Fruit fly (Drosophila melanogaster) whole organism, embryonic: ENCODE results near the gene eIF4E7.

Source experiments
- Bdp1 ChIP-seq: fragments of 200-800 bp; sonication (Bioruptor generic); optimal IDR thresholded peaks from 3 replicates; lab custom pipeline; 2016; ENCODE audit warnings: missing biosample characterization, missing genetic modification characterization
- C15 ChIP-seq: fragments of 200-800 bp; sonication (Bioruptor generic); IDR thresholded peaks from 3 replicates; pipeline ENCODE4 v1.3.6; 2022; ENCODE audit warnings: missing biosample characterization, missing genetic modification characterization
- CG10209 ChIP-seq: fragments of 200-800 bp; sonication (Bioruptor generic); optimal IDR thresholded peaks from 3 replicates; lab custom pipeline; 2017; ENCODE audit warnings: missing biosample characterization, mild to moderate bottlenecking, missing genetic modification characterization, missing genetic modification reagents
- CG10366 ChIP-seq: fragments of 200-800 bp; sonication (Bioruptor generic); IDR thresholded peaks from 2 replicates; pipeline ENCODE4 v1.3.6; 2022; ENCODE audit warnings: missing biosample characterization, missing genetic modification characterization
- CG11456 ChIP-seq: fragments of 200-800 bp; sonication (Bioruptor generic); IDR thresholded peaks from 3 replicates; pipeline ENCODE4 v1.3.6; 2022; ENCODE audit warnings: missing biosample characterization, missing genetic modification characterization
- CG11560 ChIP-seq: fragments of 200-800 bp; sonication (Bioruptor generic); IDR thresholded peaks from 3 replicates; pipeline ENCODE4 v1.3.6; 2022; ENCODE audit warnings: missing biosample characterization, missing genetic modification characterization
- CG13123 ChIP-seq: fragments of 200-800 bp; sonication (Bioruptor generic); optimal IDR thresholded peaks from 2 replicates; lab custom pipeline; 2016; ENCODE audit warnings: missing biosample characterization, missing genetic modification characterization
- CG13296 ChIP-seq: fragments of 200-800 bp; sonication (Bioruptor generic); optimal IDR thresholded peaks from 3 replicates; lab custom pipeline; 2018; ENCODE audit warnings: missing biosample characterization, mild to moderate bottlenecking, missing genetic modification characterization
- CG14014 ChIP-seq: fragments of 200-800 bp; sonication (Bioruptor generic); IDR thresholded peaks from 2 replicates; pipeline ENCODE4 v1.3.6; 2022; ENCODE audit warnings: missing biosample characterization, missing genetic modification characterization
- CG15601 ChIP-seq: fragments of 200-800 bp; sonication (Bioruptor generic); optimal IDR thresholded peaks from 3 replicates; lab custom pipeline; 2019; ENCODE audit warnings: missing biosample characterization, mild to moderate bottlenecking, missing genetic modification characterization, moderate library complexity
- CG1602 ChIP-seq: fragments of 200-800 bp; sonication (Bioruptor generic); optimal IDR thresholded peaks from 3 replicates; lab custom pipeline; 2016; ENCODE audit warnings: missing biosample characterization, missing genetic modification characterization
- CG30020 ChIP-seq: fragments of 200-800 bp; optimal IDR thresholded peaks from 2 replicates; lab custom pipeline; 2019; ENCODE audit warnings: missing biosample characterization, mild to moderate bottlenecking, missing genetic modification characterization, moderate library complexity
- CG4707 ChIP-seq: fragments of 200-800 bp; sonication (Bioruptor generic); optimal IDR thresholded peaks from 2 replicates; lab custom pipeline; 2018; ENCODE audit warnings: missing biosample characterization, mild to moderate bottlenecking, missing genetic modification characterization, moderate library complexity
- CG7963 ChIP-seq: fragments of 200-800 bp; sonication (Bioruptor generic); IDR thresholded peaks from 3 replicates; pipeline ENCODE4 v1.3.6; 2022; ENCODE audit warnings: missing biosample characterization, missing genetic modification characterization; ENCODE audit not compliant: partially characterized antibody
- CG8281 ChIP-seq: fragments of 200-800 bp; sonication (Bioruptor generic); optimal IDR thresholded peaks from 2 replicates; lab custom pipeline; 2018; ENCODE audit warnings: missing biosample characterization, mild to moderate bottlenecking, missing genetic modification characterization, moderate library complexity
- CG8290 ChIP-seq, 3 experiments: fragments of 200-800 bp; sonication (Bioruptor generic); optimal IDR thresholded peaks; 2 replicates each; lab custom pipeline; 2016 to 2019; ENCODE audit warnings: missing biosample characterization in 3 of 3, missing genetic modification characterization in 3 of 3, mild to moderate bottlenecking in 2 of 3, moderate library complexity in 1 of 3
- CG8388 ChIP-seq: fragments of 200-800 bp; sonication (Bioruptor generic); optimal IDR thresholded peaks from 2 replicates; lab custom pipeline; 2019; ENCODE audit warnings: missing biosample characterization, mild to moderate bottlenecking, missing genetic modification characterization, moderate library complexity
- D ChIP-seq, 2 experiments: fragments of 200-800 bp in 1 of 2; fragments of >200 bp in 1 of 2; sonication (Bioruptor generic) in 1 of 2; optimal IDR thresholded peaks; 2 replicates in 1 of 2; 3 replicates in 1 of 2; lab custom pipeline; 2017; ENCODE audit warnings: mild to moderate bottlenecking in 1 of 2, missing biosample characterization in 1 of 2, missing genetic modification characterization in 1 of 2, missing genetic modification reagents in 1 of 2
- Dp ChIP-seq: fragments of 200-800 bp; sonication (Bioruptor generic); optimal IDR thresholded peaks from 2 replicates; lab custom pipeline; 2018; ENCODE audit warnings: missing biosample characterization, mild to moderate bottlenecking, missing genetic modification characterization, moderate library complexity
- E2f2 ChIP-seq: fragments of 200-800 bp; sonication (Bioruptor generic); IDR thresholded peaks from 2 replicates; pipeline ENCODE4 v1.3.6; 2022; ENCODE audit warnings: missing biosample characterization, missing genetic modification characterization
- ERR ChIP-seq: fragments of 200-800 bp; sonication (Bioruptor generic); optimal IDR thresholded peaks from 2 replicates; lab custom pipeline; 2016; ENCODE audit warnings: missing biosample characterization, missing genetic modification characterization
- Fer1 ChIP-seq: fragments of 200-800 bp; sonication (Bioruptor generic); optimal IDR thresholded peaks from 2 replicates; lab custom pipeline; 2017; ENCODE audit warnings: missing biosample characterization, mild to moderate bottlenecking, missing genetic modification characterization
- Gug ChIP-seq: fragments of 200-800 bp; sonication (Bioruptor generic); IDR thresholded peaks from 4 replicates; pipeline ENCODE4 v1.3.6; 2022; ENCODE audit warnings: missing biosample characterization, missing genetic modification characterization
- Hr39 ChIP-seq: fragments of >200 bp; optimal IDR thresholded peaks from 2 replicates; lab custom pipeline; 2017
- Hr78 ChIP-seq, 2 experiments: fragments of 200-800 bp in 1 of 2; fragments of >200 bp in 1 of 2; sonication (Bioruptor generic) in 1 of 2; optimal IDR thresholded peaks; 2 replicates each; lab custom pipeline; 2017 to 2019; ENCODE audit warnings: missing biosample characterization in 2 of 2, missing genetic modification characterization in 2 of 2, mild to moderate bottlenecking in 1 of 2, moderate library complexity in 1 of 2
- Kr ChIP-seq: fragments of 200-800 bp; sonication (Bioruptor generic); optimal IDR thresholded peaks from 2 replicates; lab custom pipeline; 2017; ENCODE audit warnings: missing biosample characterization, mild to moderate bottlenecking, missing genetic modification characterization
- Lhr ChIP-seq: fragments of 200-800 bp; sonication (Bioruptor generic); optimal IDR thresholded peaks from 3 replicates; lab custom pipeline; 2017; ENCODE audit warnings: mild to moderate bottlenecking, missing biosample characterization, missing genetic modification reagents, missing genetic modification characterization
- MESR4 ChIP-seq: fragments of 200-800 bp; sonication (Bioruptor generic); optimal IDR thresholded peaks from 2 replicates; lab custom pipeline; 2018; ENCODE audit warnings: missing biosample characterization, mild to moderate bottlenecking, missing genetic modification characterization, moderate library complexity
- NFAT ChIP-seq: fragments of 200-800 bp; sonication (Bioruptor generic); IDR thresholded peaks from 2 replicates; pipeline ENCODE4 v1.3.6; 2022; ENCODE audit warnings: missing biosample characterization, missing genetic modification characterization
- Nf-YC ChIP-seq: fragments of 200-800 bp; optimal IDR thresholded peaks from 3 replicates; lab custom pipeline; 2019; ENCODE audit warnings: missing biosample characterization, mild to moderate bottlenecking, missing genetic modification characterization, moderate library complexity
- Sox102F ChIP-seq: fragments of 200-800 bp; sonication (Bioruptor generic); optimal IDR thresholded peaks from 2 replicates; lab custom pipeline; 2018; ENCODE audit warnings: missing biosample characterization, mild to moderate bottlenecking, missing genetic modification characterization, moderate library complexity
- amos ChIP-seq: fragments of 200-800 bp; sonication (Bioruptor generic); IDR thresholded peaks from 2 replicates; pipeline ENCODE4 v1.3.6; 2022; ENCODE audit warnings: missing biosample characterization, missing genetic modification characterization; ENCODE audit not compliant: partially characterized antibody
- az2 ChIP-seq: fragments of 200-800 bp; sonication (Bioruptor generic); optimal IDR thresholded peaks from 3 replicates; lab custom pipeline; 2016; ENCODE audit warnings: missing biosample characterization, missing genetic modification characterization
- bigmax ChIP-seq: fragments of 200-800 bp; sonication (Bioruptor generic); optimal IDR thresholded peaks from 2 replicates; lab custom pipeline; 2018; ENCODE audit warnings: missing biosample characterization, mild to moderate bottlenecking, missing genetic modification characterization
- br ChIP-seq: fragments of >200 bp; optimal IDR thresholded peaks from 2 replicates; lab custom pipeline; 2017
- corto ChIP-seq: fragments of 200-800 bp; sonication (Bioruptor generic); optimal IDR thresholded peaks from 2 replicates; lab custom pipeline; 2016; ENCODE audit warnings: missing biosample characterization, mild to moderate bottlenecking, missing genetic modification characterization, moderate library complexity
- emc ChIP-seq: fragments of 200-800 bp; sonication (Bioruptor generic); optimal IDR thresholded peaks from 2 replicates; lab custom pipeline; 2016; ENCODE audit warnings: missing biosample characterization, missing genetic modification characterization
- gem ChIP-seq: fragments of 200-800 bp; sonication (Bioruptor generic); optimal IDR thresholded peaks from 2 replicates; lab custom pipeline; 2019; ENCODE audit warnings: missing biosample characterization, mild to moderate bottlenecking, missing genetic modification characterization, moderate library complexity
- her ChIP-seq: fragments of 200-800 bp; sonication (Bioruptor generic); optimal IDR thresholded peaks from 2 replicates; lab custom pipeline; 2016; ENCODE audit warnings: missing biosample characterization, missing genetic modification characterization
- lab ChIP-seq: fragments of 200-800 bp; sonication (Bioruptor generic); optimal IDR thresholded peaks from 3 replicates; lab custom pipeline; 2017; ENCODE audit warnings: missing biosample characterization, missing genetic modification characterization, mild to moderate bottlenecking, moderate library complexity, missing genetic modification reagents
- luna ChIP-seq: fragments of 200-800 bp; sonication (Bioruptor generic); optimal IDR thresholded peaks from 2 replicates; lab custom pipeline; 2016; ENCODE audit warnings: missing biosample characterization, missing genetic modification characterization
- maf-S ChIP-seq: fragments of 200-800 bp; sonication (Bioruptor generic); optimal IDR thresholded peaks from 2 replicates; lab custom pipeline; 2016; ENCODE audit warnings: missing biosample characterization, missing genetic modification characterization
- mirr ChIP-seq: fragments of 200-800 bp; sonication (Bioruptor generic); optimal IDR thresholded peaks from 3 replicates; lab custom pipeline; 2018; ENCODE audit warnings: missing biosample characterization, mild to moderate bottlenecking, missing genetic modification characterization
- nerfin-1 ChIP-seq: fragments of 200-800 bp; sonication (Bioruptor generic); optimal IDR thresholded peaks from 3 replicates; lab custom pipeline; 2019; ENCODE audit warnings: missing biosample characterization, mild to moderate bottlenecking, missing genetic modification characterization, moderate library complexity
- nmo ChIP-seq: fragments of 200-800 bp; sonication (Bioruptor generic); optimal IDR thresholded peaks from 2 replicates; lab custom pipeline; 2018; ENCODE audit warnings: missing biosample characterization, mild to moderate bottlenecking, missing genetic modification characterization, moderate library complexity
- org-1 ChIP-seq: fragments of 200-800 bp; sonication (Bioruptor generic); optimal IDR thresholded peaks from 2 replicates; lab custom pipeline; 2017; ENCODE audit warnings: missing biosample characterization, missing genetic modification characterization
- pb ChIP-seq: fragments of 200-800 bp; sonication (Bioruptor generic); optimal IDR thresholded peaks from 3 replicates; lab custom pipeline; 2016; ENCODE audit warnings: missing biosample characterization, missing genetic modification characterization
- repo ChIP-seq: fragments of 200-800 bp; sonication (Bioruptor generic); optimal IDR thresholded peaks from 2 replicates; lab custom pipeline; 2016; ENCODE audit warnings: missing biosample characterization, missing genetic modification characterization
- zfh2 ChIP-seq: fragments of 200-800 bp; sonication (Bioruptor generic); optimal IDR thresholded peaks from 2 replicates; lab custom pipeline; 2016; ENCODE audit warnings: missing biosample characterization, missing genetic modification characterization

The eIF4E7 gene

DNA sequence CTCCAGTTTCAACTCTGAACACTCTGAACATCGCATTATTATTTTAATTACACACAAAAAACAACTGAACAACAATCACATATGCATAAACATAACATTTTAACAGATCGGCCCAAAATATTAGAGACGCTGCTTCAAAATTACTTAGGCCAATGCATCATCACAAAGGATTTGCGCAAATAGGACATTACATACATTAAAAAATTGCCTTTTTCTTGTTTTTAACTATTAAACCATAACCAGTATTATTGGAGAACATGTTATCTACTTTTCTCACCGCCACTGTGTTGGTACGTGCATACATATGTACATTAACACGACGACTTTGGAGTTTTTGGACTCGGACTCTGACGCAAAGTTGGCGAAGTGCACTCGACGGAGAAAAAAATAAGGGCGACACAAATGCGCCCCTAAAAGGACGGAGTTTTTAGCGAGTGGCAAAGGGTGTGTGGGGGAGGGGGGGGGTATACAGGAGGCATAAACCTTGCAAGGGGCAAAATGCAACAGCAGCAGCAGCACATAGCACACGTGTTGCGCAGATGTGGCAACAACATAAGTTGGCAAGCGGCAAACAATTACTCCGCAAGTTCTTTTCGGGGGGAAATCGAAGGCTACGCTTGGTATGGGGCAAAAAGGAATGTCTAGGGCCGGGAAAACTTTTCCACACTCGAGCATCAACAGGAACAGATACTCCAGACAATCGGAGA, 32.5 kb downstream of the eIF4E7 start (continued):
- TF ChIP-seq Gug (GFP tag; lab: Robert Waterston, UW) (peak; percentile 63; the same call in 3 of the 4 replicates), br (lab: Kevin White, UChicago) (no peak), MESR4 (GFP tag; lab: Kevin White, UChicago) (no peak), gem (tag; lab: Kevin White, UChicago) (peak; percentile 81), amos (GFP tag; lab: Robert Waterston, UW) (no peak), CG11456 (no peak), CG14014 (GFP tag; lab: Robert Waterston, UW) (no peak), org-1 (GFP tag; lab: Kevin White, UChicago) (peak; percentile 61), Sox102F (peak; percentile 82), CG8290 (GFP tag; optimal IDR thresholded peaks at IDR 0.05; lab: Kevin White, UChicago) (no peak), CG8290 (tag; optimal IDR thresholded peaks at IDR 0.05; lab: Kevin White, UChicago) (peak in 1 of 2 experiments; percentile 71), CG7963 (GFP tag; lab: Robert Waterston, UW) (no peak), nmo (no peak), bigmax (no peak), Bdp1 (GFP tag; lab: Kevin White, UChicago) (no peak), corto (GFP tag; lab: Kevin White, UChicago) (no peak), CG4707 (peak; percentile 27), maf-S (GFP tag; lab: Kevin White, UChicago) (no peak), CG8281 (tag; lab: Kevin White, UChicago) (peak; percentile 17), CG10209 (GFP tag; lab: Kevin White, UChicago) (peak; percentile 56), pb (GFP tag; lab: Kevin White, UChicago) (no peak), mirr (no peak), CG8388 (GFP tag; lab: Kevin White, UChicago) (peak; percentile 74), Hr39 (lab: Kevin White, UChicago) (no peak), nerfin-1 (tag; lab: Kevin White, UChicago) (peak; percentile 29), az2 (GFP tag; lab: Kevin White, UChicago) (peak; percentile 71), emc (no peak), Kr (GFP tag; lab: Kevin White, UChicago) (no peak), zfh2 (GFP tag; lab: Kevin White, UChicago) (no peak), D (optimal IDR thresholded peaks at IDR 0.05; lab: Kevin White, UChicago) (no peak), D (GFP tag; optimal IDR thresholded peaks at IDR 0.05; lab: Kevin White, UChicago) (peak; percentile 55), CG13296 (GFP tag; lab: Kevin White, UChicago) (no peak), lab (peak; percentile 61), her (GFP tag; lab: Kevin White, UChicago) (peak; percentile 60), CG30020 (tag; lab: Kevin White, UChicago) (no peak), CG1602 (peak; percentile 48), luna (GFP tag; lab: Kevin White, UChicago) (no peak), Nf-YC (tag; lab: Kevin White, UChicago) (no peak), CG15601 (tag; lab: Kevin White, UChicago) (peak; percentile 47), E2f2 (GFP tag; lab: Robert Waterston, UW) (peak; percentile 42; the same call in 1 of the 2 replicates), ERR (GFP tag; lab: Kevin White, UChicago) (no peak), C15 (GFP tag; lab: Robert Waterston, UW) (no peak), CG10366 (peak; percentile 68), Fer1 (GFP tag; lab: Kevin White, UChicago) (no peak), NFAT (GFP tag; lab: Robert Waterston, UW) (no peak), Dp (GFP tag; lab: Kevin White, UChicago) (no peak), CG13123 (GFP tag; lab: Kevin White, UChicago) (no peak), CG11560 (tag; lab: Robert Waterston, UW) (no peak), repo (GFP tag; lab: Kevin White, UChicago) (no peak), Lhr (GFP tag; lab: Kevin White, UChicago) (peak; percentile 21), Hr78 (GFP tag; optimal IDR thresholded peaks at IDR 0.05; lab: Kevin White, UChicago) (no peak)
